Fruit fly (Drosophila melanogaster): ENCODE data around the gene for.

Gene for

DNA sequence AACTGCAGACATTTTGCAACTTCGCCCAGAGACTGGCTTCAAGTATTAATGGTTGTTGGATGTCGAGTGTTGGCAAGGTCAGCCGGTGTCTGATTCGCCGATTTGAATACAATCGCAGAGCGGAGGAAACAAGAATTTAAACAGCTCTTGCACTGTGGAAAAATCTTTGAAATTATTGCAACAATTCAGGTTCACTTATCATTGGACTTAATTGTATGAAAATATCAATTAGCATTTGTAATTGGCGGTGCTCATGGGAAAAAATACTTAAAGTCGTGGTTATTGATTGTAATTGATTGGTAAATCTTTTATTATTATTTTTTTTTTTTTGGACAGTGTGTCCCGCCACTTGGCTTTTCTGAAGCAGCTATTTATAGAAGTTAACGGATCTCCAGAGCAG, 27.3 kb downstream of the for start (continued):
- no peak for TF ChIP-seq D (optimal IDR thresholded peaks at IDR 0.05)
- no peak for TF ChIP-seq D (GFP tag; optimal IDR thresholded peaks at IDR 0.05)
- TF ChIP-seq scrt (GFP tag; optimal IDR thresholded peaks at IDR 0.05): peak; percentile 25
- TF ChIP-seq CG30020 (tag; optimal IDR thresholded peaks at IDR 0.05): no peak
- no peak for TF ChIP-seq ato (GFP tag; IDR thresholded peaks at IDR 0.05; ENCODE audit: partially characterized antibody)
- TF ChIP-seq lov (optimal IDR thresholded peaks at IDR 0.05): no peak
- TF ChIP-seq lov (GFP tag; IDR thresholded peaks at IDR 0.05): no peak
- peak; percentile 12 for TF ChIP-seq CG7786 (GFP tag; optimal IDR thresholded peaks at IDR 0.05)
- peak; percentile 28 for TF ChIP-seq CG18599 (GFP tag; optimal IDR thresholded peaks at IDR 0.05)
- no peak for TF ChIP-seq pum (GFP tag; optimal IDR thresholded peaks at IDR 0.05)
- no peak for TF ChIP-seq corto (GFP tag; optimal IDR thresholded peaks at IDR 0.05)
- no peak for TF ChIP-seq Dek (tag; optimal IDR thresholded peaks at IDR 0.05)
- no peak for TF ChIP-seq BtbVII (GFP tag; optimal IDR thresholded peaks at IDR 0.05)
- TF ChIP-seq btn (GFP tag; optimal IDR thresholded peaks at IDR 0.05): no peak
- no peak for TF ChIP-seq Bgb (GFP tag; IDR thresholded peaks at IDR 0.05; ENCODE audit: partially characterized antibody)
- TF ChIP-seq unpg (GFP tag; optimal IDR thresholded peaks at IDR 0.05): peak; percentile 29
- TF ChIP-seq tna (GFP tag; IDR thresholded peaks at IDR 0.05; ENCODE audit: partially characterized antibody): no peak
- peak; percentile 38 for TF ChIP-seq D19B (GFP tag; optimal IDR thresholded peaks at IDR 0.05)
- TF ChIP-seq CG12219 (GFP tag; optimal IDR thresholded peaks at IDR 0.05): no peak
- peak; percentile 41 for TF ChIP-seq CG3281 (GFP tag; optimal IDR thresholded peaks at IDR 0.05)
- TF ChIP-seq Hmr (GFP tag; optimal IDR thresholded peaks at IDR 0.05): peak; percentile 23
- TF ChIP-seq CG8765 (GFP tag; IDR thresholded peaks at IDR 0.05): no peak
- TF ChIP-seq CG2712 (tag; optimal IDR thresholded peaks at IDR 0.05): peak; percentile 2
- no peak for TF ChIP-seq CG4617 (GFP tag; optimal IDR thresholded peaks at IDR 0.05; ENCODE audit: borderline replicate concordance)
- TF ChIP-seq dan (GFP tag; IDR thresholded peaks at IDR 0.05): no peak
- no peak for TF ChIP-seq CG5180 (GFP tag; optimal IDR thresholded peaks at IDR 0.05)
- no peak for TF ChIP-seq YL-1 (GFP tag; optimal IDR thresholded peaks at IDR 0.05)
- no peak for TF ChIP-seq fd96Cb (tag; optimal IDR thresholded peaks at IDR 0.05)
- no peak for TF ChIP-seq CG3407 (GFP tag; optimal IDR thresholded peaks at IDR 0.05)
- TF ChIP-seq sens (GFP tag): no peak
- TF ChIP-seq Neu2 (GFP tag; optimal IDR thresholded peaks at IDR 0.05; ENCODE audit: borderline replicate concordance): no peak
- TF ChIP-seq ken (GFP tag; IDR thresholded peaks at IDR 0.05): no peak
- TF ChIP-seq CG32767 (GFP tag; IDR thresholded peaks at IDR 0.05): no peak
- no peak for TF ChIP-seq CG17802 (tag; optimal IDR thresholded peaks at IDR 0.05)
- TF ChIP-seq Gsc (GFP tag; IDR thresholded peaks at IDR 0.05): no peak
- no peak for TF ChIP-seq Nf-YA (GFP tag; IDR thresholded peaks at IDR 0.05)
- TF ChIP-seq fd102C (GFP tag; optimal IDR thresholded peaks at IDR 0.05): no peak
- TF ChIP-seq Spps (tag; optimal IDR thresholded peaks at IDR 0.05): no peak
- no peak for TF ChIP-seq Awh (GFP tag; IDR thresholded peaks at IDR 0.05)
- TF ChIP-seq CG8478 (optimal IDR thresholded peaks at IDR 0.05): no peak
- TF ChIP-seq vnd (GFP tag; IDR thresholded peaks at IDR 0.05; ENCODE audit: partially characterized antibody): no peak
- peak; percentile 11; the same call in 1 of the 2 replicates for TF ChIP-seq CG11085 (GFP tag; IDR thresholded peaks at IDR 0.05)
- no peak for TF ChIP-seq Lpt (GFP tag; optimal IDR thresholded peaks at IDR 0.05)

DNA sequence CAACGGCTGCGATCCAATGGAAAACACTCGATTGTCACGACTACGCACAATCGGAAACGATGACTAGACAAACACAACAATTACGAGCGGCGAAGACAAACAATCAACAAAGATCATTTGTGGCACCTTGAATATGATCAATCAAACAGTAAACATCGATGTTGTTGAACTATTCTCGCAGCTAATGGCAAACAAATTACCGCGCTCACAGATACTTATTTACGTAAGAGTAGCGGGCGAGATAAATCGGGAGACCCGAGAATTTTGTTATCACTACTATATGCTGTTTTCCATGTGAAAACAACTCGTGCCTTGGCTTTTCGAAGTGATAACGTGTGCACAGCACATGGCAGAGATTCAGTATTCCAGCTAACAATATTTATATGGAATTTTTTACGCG, 27.9 kb downstream of the for start:
- no peak for TF ChIP-seq hkb (optimal IDR thresholded peaks at IDR 0.05)
- TF ChIP-seq hkb (GFP tag; IDR thresholded peaks at IDR 0.05): no peak
- TF ChIP-seq CG2120 (GFP tag; optimal IDR thresholded peaks at IDR 0.05): peak; percentile 67
- TF ChIP-seq sob (GFP tag; IDR thresholded peaks at IDR 0.05): peak; percentile 89
- TF ChIP-seq slou (GFP tag; optimal IDR thresholded peaks at IDR 0.05): no peak
- TF ChIP-seq CG34376 (GFP tag; optimal IDR thresholded peaks at IDR 0.05): peak; percentile 95
- TF ChIP-seq CG9817 (tag; optimal IDR thresholded peaks at IDR 0.05): no peak
- TF ChIP-seq pho (GFP tag; optimal IDR thresholded peaks at IDR 0.05): no peak
- TF ChIP-seq bsh (GFP tag; optimal IDR thresholded peaks at IDR 0.05): peak in 1 of 2 experiments; percentile 9
- no peak for TF ChIP-seq Nf-YA (GFP tag; IDR thresholded peaks at IDR 0.05)
- no peak for TF ChIP-seq CG31224 (GFP tag; IDR thresholded peaks at IDR 0.05)
- no peak for TF ChIP-seq CG6791 (GFP tag; IDR thresholded peaks at IDR 0.05; ENCODE audit: partially characterized antibody)
- no peak; the same call in 2 of the 3 replicates for TF ChIP-seq CG6175 (GFP tag; IDR thresholded peaks at IDR 0.05)
- TF ChIP-seq CG18599 (GFP tag; optimal IDR thresholded peaks at IDR 0.05): peak; percentile 85
